Fruit fly (Drosophila melanogaster) whole organism, embryonic: ENCODE data around the gene Eip75B.
A peak's percentile ranks its signal among the peaks of the same experiment; 100 is the strongest.

Experiments
- Ada2b ChIP-seq: fragments of 200-800 bp; sonication (Bioruptor generic); IDR thresholded peaks from 2 replicates; pipeline ENCODE4 v1.3.6; 2022; ENCODE audit warnings: missing biosample characterization, missing genetic modification characterization
- Adf1 ChIP-seq: fragments of 200-800 bp; sonication (Bioruptor generic); IDR thresholded peaks from 2 replicates; pipeline ENCODE4 v1.3.6; 2022; ENCODE audit warnings: missing biosample characterization, missing genetic modification characterization
- BtbVII ChIP-seq: fragments of 200-800 bp; sonication (Bioruptor generic); optimal IDR thresholded peaks from 3 replicates; lab custom pipeline; 2017; ENCODE audit warnings: missing biosample characterization, mild to moderate bottlenecking, missing genetic modification characterization
- CG11093 ChIP-seq: fragments of 200-800 bp; sonication (Bioruptor generic); IDR thresholded peaks from 3 replicates; pipeline ENCODE4 v1.3.6; 2022; ENCODE audit warnings: missing biosample characterization, missing genetic modification characterization
- CG13894 ChIP-seq: fragments of 200-800 bp; sonication (Bioruptor generic); optimal IDR thresholded peaks from 3 replicates; lab custom pipeline; 2018; ENCODE audit warnings: missing biosample characterization, mild to moderate bottlenecking, missing genetic modification characterization, moderate library complexity
- CG18262 ChIP-seq: fragments of 200-800 bp; optimal IDR thresholded peaks from 3 replicates; lab custom pipeline; 2019; ENCODE audit warnings: missing biosample characterization, mild to moderate bottlenecking, missing genetic modification characterization, moderate library complexity
- CG18599 ChIP-seq: fragments of 200-800 bp; sonication (Bioruptor generic); optimal IDR thresholded peaks from 3 replicates; lab custom pipeline; 2017; ENCODE audit warnings: missing biosample characterization, missing genetic modification characterization, mild to moderate bottlenecking, moderate library complexity, missing genetic modification reagents
- CG2712 ChIP-seq: fragments of 200-800 bp; optimal IDR thresholded peaks from 3 replicates; lab custom pipeline; 2019; ENCODE audit warnings: missing biosample characterization, mild to moderate bottlenecking, missing genetic modification characterization, moderate library complexity
- CG3065 ChIP-seq: fragments of 200-800 bp; sonication (Bioruptor generic); optimal IDR thresholded peaks from 2 replicates; lab custom pipeline; 2016; ENCODE audit warnings: missing biosample characterization, missing genetic modification characterization
- CG32532 ChIP-seq: fragments of 200-800 bp; sonication (Bioruptor generic); IDR thresholded peaks from 2 replicates; pipeline ENCODE4 v1.3.6; 2022; ENCODE audit warnings: missing biosample characterization, missing genetic modification characterization
- CG32772 ChIP-seq: fragments of 200-800 bp; sonication (Bioruptor generic); IDR thresholded peaks from 2 replicates; pipeline ENCODE4 v1.3.6; 2022; ENCODE audit warnings: missing biosample characterization, missing genetic modification characterization
- CG3281 ChIP-seq: fragments of 200-800 bp; sonication (Bioruptor generic); optimal IDR thresholded peaks from 3 replicates; lab custom pipeline; 2017; ENCODE audit warnings: missing biosample characterization, mild to moderate bottlenecking, missing genetic modification characterization
- CG8924 ChIP-seq: fragments of 200-800 bp; optimal IDR thresholded peaks from 3 replicates; lab custom pipeline; 2019; ENCODE audit warnings: missing biosample characterization, mild to moderate bottlenecking, missing genetic modification characterization, moderate library complexity
- CG9437 ChIP-seq: fragments of 200-800 bp; sonication (Bioruptor generic); optimal IDR thresholded peaks from 2 replicates; lab custom pipeline; 2018; ENCODE audit warnings: missing biosample characterization, mild to moderate bottlenecking, missing genetic modification characterization
- CG9876 ChIP-seq: fragments of 200-800 bp; sonication (Bioruptor generic); optimal IDR thresholded peaks from 2 replicates; lab custom pipeline; 2016; ENCODE audit warnings: missing biosample characterization, missing genetic modification characterization
- CrebB ChIP-seq: fragments of 200-800 bp; sonication (Bioruptor generic); optimal IDR thresholded peaks from 3 replicates; lab custom pipeline; 2018; ENCODE audit warnings: missing biosample characterization, mild to moderate bottlenecking, missing genetic modification characterization
- Dbx ChIP-seq: fragments of 200-800 bp; sonication (Bioruptor generic); IDR thresholded peaks from 3 replicates; pipeline ENCODE4 v1.3.6; 2022; ENCODE audit warnings: missing biosample characterization, missing genetic modification characterization
- Deaf1 ChIP-seq: fragments of 200-800 bp; optimal IDR thresholded peaks from 3 replicates; lab custom pipeline; 2019; ENCODE audit warnings: missing biosample characterization, mild to moderate bottlenecking, missing genetic modification characterization, moderate library complexity
- Dek ChIP-seq: fragments of 200-800 bp; sonication (Bioruptor generic); optimal IDR thresholded peaks from 3 replicates; lab custom pipeline; 2019; ENCODE audit warnings: missing biosample characterization, mild to moderate bottlenecking, missing genetic modification characterization, moderate library complexity
- Hey ChIP-seq: fragments of 200-800 bp; sonication (Bioruptor generic); optimal IDR thresholded peaks from 3 replicates; lab custom pipeline; 2018; ENCODE audit warnings: missing biosample characterization, mild to moderate bottlenecking, missing genetic modification characterization
- Lhr ChIP-seq: fragments of 200-800 bp; sonication (Bioruptor generic); optimal IDR thresholded peaks from 3 replicates; lab custom pipeline; 2017; ENCODE audit warnings: mild to moderate bottlenecking, missing biosample characterization, missing genetic modification reagents, missing genetic modification characterization
- MESR4 ChIP-seq: fragments of 200-800 bp; sonication (Bioruptor generic); optimal IDR thresholded peaks from 2 replicates; lab custom pipeline; 2018; ENCODE audit warnings: missing biosample characterization, mild to moderate bottlenecking, missing genetic modification characterization, moderate library complexity
- Med ChIP-seq: fragments of 200-800 bp; sonication (Bioruptor generic); peaks from one replicate; lab custom pipeline; 2016; ENCODE audit warnings: missing biosample characterization, missing genetic modification characterization, mild to moderate bottlenecking, inconsistent platforms, moderate library complexity
- Myb ChIP-seq: fragments of 200-800 bp; sonication (Bioruptor generic); optimal IDR thresholded peaks from 2 replicates; lab custom pipeline; 2016; ENCODE audit warnings: missing biosample characterization, missing genetic modification characterization
- NfI ChIP-seq: fragments of 200-800 bp; sonication (Bioruptor generic); optimal IDR thresholded peaks from 3 replicates; lab custom pipeline; 2018; ENCODE audit warnings: missing biosample characterization, mild to moderate bottlenecking, missing genetic modification characterization, moderate library complexity
- Six4 ChIP-seq: fragments of 200-800 bp; sonication (Bioruptor generic); optimal IDR thresholded peaks from 2 replicates; lab custom pipeline; 2016; ENCODE audit warnings: missing biosample characterization, missing genetic modification characterization
- Taf1 ChIP-seq: fragments of 200-800 bp; sonication (Bioruptor generic); IDR thresholded peaks from 2 replicates; pipeline ENCODE4 v1.3.6; 2022; ENCODE audit warnings: missing biosample characterization, missing genetic modification characterization
- Trl ChIP-seq, 3 experiments: fragments of >200 bp in 2 of 3; fragments of 200-800 bp in 1 of 3; sonication (Bioruptor generic) in 1 of 3; optimal IDR thresholded peaks; 2 replicates in 1 of 3; 3 replicates in 2 of 3; lab custom pipeline; 2016 to 2017; ENCODE audit warnings: missing biosample characterization in 1 of 3, missing genetic modification characterization in 1 of 3
- abd-A ChIP-seq: fragments of 200-800 bp; sonication (Bioruptor generic); optimal IDR thresholded peaks from 3 replicates; lab custom pipeline; 2019; ENCODE audit warnings: missing biosample characterization, mild to moderate bottlenecking, missing genetic modification characterization, moderate library complexity
- ac ChIP-seq: fragments of 200-800 bp; sonication (Bioruptor generic); optimal IDR thresholded peaks from 3 replicates; lab custom pipeline; 2017; ENCODE audit warnings: missing biosample characterization, mild to moderate bottlenecking, missing genetic modification characterization
- ap ChIP-seq: fragments of 200-800 bp; sonication (Bioruptor generic); IDR thresholded peaks from 2 replicates; pipeline ENCODE4 v1.3.6; 2022; ENCODE audit warnings: missing biosample characterization, missing genetic modification characterization
- bcd ChIP-seq: fragments of 200-800 bp; sonication (Bioruptor generic); optimal IDR thresholded peaks from 2 replicates; lab custom pipeline; 2017; ENCODE audit warnings: missing biosample characterization, mild to moderate bottlenecking, missing genetic modification characterization
- ci ChIP-seq: fragments of 200-800 bp; sonication (Bioruptor generic); IDR thresholded peaks from 3 replicates; pipeline ENCODE4 v1.3.6; 2022; ENCODE audit warnings: missing biosample characterization, missing genetic modification characterization
- cwo ChIP-seq: fragments of 200-800 bp; sonication (Bioruptor generic); optimal IDR thresholded peaks from 3 replicates; lab custom pipeline; 2017; ENCODE audit warnings: missing biosample characterization, missing genetic modification characterization, mild to moderate bottlenecking, moderate library complexity, missing genetic modification reagents
- dati ChIP-seq: fragments of 200-800 bp; sonication (Bioruptor generic); IDR thresholded peaks from 2 replicates; pipeline ENCODE4 v1.3.6; 2022; ENCODE audit warnings: missing biosample characterization, missing genetic modification characterization
- dysf ChIP-seq: fragments of 200-800 bp; sonication (Bioruptor generic); IDR thresholded peaks from 3 replicates; pipeline ENCODE4 v1.3.6; 2022; ENCODE audit warnings: missing biosample characterization, missing genetic modification characterization
- eve ChIP-seq, 2 experiments: fragments of >200 bp; optimal IDR thresholded peaks; 2 replicates each; lab custom pipeline; 2017; ENCODE audit warnings: missing biosample characterization in 2 of 2, missing genetic modification characterization in 2 of 2
- fd3F ChIP-seq: fragments of 200-800 bp; sonication (Bioruptor generic); optimal IDR thresholded peaks from 2 replicates; lab custom pipeline; 2018; ENCODE audit warnings: missing biosample characterization, mild to moderate bottlenecking, missing genetic modification characterization, moderate library complexity
- fru ChIP-seq: fragments of >200 bp; optimal IDR thresholded peaks from 2 replicates; lab custom pipeline; 2017
- ftz-f1 ChIP-seq: fragments of 200-800 bp; sonication (Bioruptor generic); optimal IDR thresholded peaks from 2 replicates; lab custom pipeline; 2016; ENCODE audit warnings: missing biosample characterization, missing genetic modification characterization
- gem ChIP-seq: fragments of 200-800 bp; sonication (Bioruptor generic); optimal IDR thresholded peaks from 2 replicates; lab custom pipeline; 2019; ENCODE audit warnings: missing biosample characterization, mild to moderate bottlenecking, missing genetic modification characterization, moderate library complexity
- gfzf ChIP-seq: fragments of 200-800 bp; sonication (Bioruptor generic); optimal IDR thresholded peaks from 2 replicates; lab custom pipeline; 2016; ENCODE audit warnings: missing biosample characterization, mild to moderate bottlenecking, missing genetic modification characterization, moderate library complexity
- insv ChIP-seq, 2 experiments: fragments of 200-800 bp; sonication (Bioruptor generic); optimal IDR thresholded peaks; 3 replicates each; lab custom pipeline; 2016 to 2018; ENCODE audit warnings: missing biosample characterization in 2 of 2, missing genetic modification characterization in 2 of 2
- kni ChIP-seq: fragments of 200-800 bp; sonication (Bioruptor generic); optimal IDR thresholded peaks from 3 replicates; lab custom pipeline; 2017; ENCODE audit warnings: mild to moderate bottlenecking, missing biosample characterization, missing genetic modification reagents, missing genetic modification characterization
- lab ChIP-seq: fragments of 200-800 bp; sonication (Bioruptor generic); optimal IDR thresholded peaks from 3 replicates; lab custom pipeline; 2017; ENCODE audit warnings: missing biosample characterization, missing genetic modification characterization, mild to moderate bottlenecking, moderate library complexity, missing genetic modification reagents
- peb ChIP-seq: fragments of 200-800 bp; sonication (Bioruptor generic); IDR thresholded peaks from 2 replicates; pipeline ENCODE4 v1.3.6; 2022; ENCODE audit warnings: missing biosample characterization, missing genetic modification characterization
- scrt ChIP-seq: fragments of 200-800 bp; sonication (Bioruptor generic); optimal IDR thresholded peaks from 2 replicates; lab custom pipeline; 2018; ENCODE audit warnings: missing biosample characterization, mild to moderate bottlenecking, missing genetic modification characterization, moderate library complexity
- sens ChIP-seq: fragments of 200-800 bp; sonication (Bioruptor generic); peaks from one replicate; lab custom pipeline; 2016; ENCODE audit warnings: missing biosample characterization, missing genetic modification characterization
- slou ChIP-seq: fragments of 200-800 bp; sonication (Bioruptor generic); optimal IDR thresholded peaks from 3 replicates; lab custom pipeline; 2016; ENCODE audit warnings: missing biosample characterization, missing genetic modification characterization
- vfl ChIP-seq: fragments of 200-800 bp; sonication (Bioruptor generic); optimal IDR thresholded peaks from 2 replicates; lab custom pipeline; 2016; ENCODE audit warnings: missing biosample characterization, missing genetic modification characterization
- vvl ChIP-seq: fragments of 200-800 bp; sonication (Bioruptor generic); IDR thresholded peaks from 2 replicates; pipeline ENCODE4 v1.3.6; 2022; ENCODE audit warnings: missing biosample characterization, missing genetic modification characterization
- yki ChIP-seq: fragments of >200 bp; optimal IDR thresholded peaks from 3 replicates; lab custom pipeline; 2018

Gene Eip75B

DNA sequence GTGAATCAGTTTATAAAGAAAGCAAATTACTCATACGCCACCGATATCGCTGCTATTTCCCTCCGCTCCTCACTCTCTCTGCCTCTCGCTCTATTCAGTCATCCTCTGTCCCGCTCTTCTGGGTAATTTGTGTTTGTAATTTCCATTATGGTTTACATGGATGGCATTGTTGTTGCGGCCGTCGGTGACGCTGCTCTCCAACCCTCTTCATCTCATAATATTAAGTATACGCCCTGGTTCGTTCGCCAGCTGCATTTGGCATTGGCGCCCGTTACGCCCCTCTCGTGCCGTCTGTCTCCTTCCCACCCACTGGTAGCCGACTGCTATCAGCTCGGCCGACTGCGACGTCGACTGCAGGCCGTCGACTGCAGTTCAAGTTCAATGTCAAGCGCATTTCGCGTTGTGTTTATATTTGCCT is 117.2 kb downstream of the Eip75B start (continued):
- TF ChIP-seq CG11093 (GFP tag; lab: Robert Waterston, UW), result no peak
- TF ChIP-seq fd3F, result no peak
- TF ChIP-seq CG2712, result no peak
- peak; percentile 51 for TF ChIP-seq sens (GFP tag; lab: Kevin White, UChicago)
- TF ChIP-seq yki (lab: Kevin White, UChicago), result no peak
- TF ChIP-seq MESR4 (GFP tag; lab: Kevin White, UChicago), result no peak
- 0 out of 3 replicates have a peak, but pooled peaks have one; percentile 9 for TF ChIP-seq Dbx
- TF ChIP-seq dysf, result 0 out of 3 replicates have a peak, but pooled peaks have one; percentile 7
- TF ChIP-seq Myb (GFP tag; lab: Kevin White, UChicago), result no peak
- TF ChIP-seq peb (GFP tag; lab: Robert Waterston, UW), result no peak
- TF ChIP-seq eve (GFP tag; optimal IDR thresholded peaks at IDR 0.05; lab: Kevin White, UChicago), result no peak
- peak; percentile 61 for TF ChIP-seq Adf1 (GFP tag; lab: Robert Waterston, UW)
- TF ChIP-seq lab (GFP tag; lab: Kevin White, UChicago), result peak; percentile 25
- TF ChIP-seq ci, result no peak
- no peak for TF ChIP-seq CG18262 (tag; lab: Kevin White, UChicago)
- TF ChIP-seq CrebB (tag; lab: Kevin White, UChicago), result no peak
- no peak for TF ChIP-seq CG9876 (GFP tag; lab: Kevin White, UChicago)
- TF ChIP-seq insv (GFP tag; optimal IDR thresholded peaks at IDR 0.05; lab: Kevin White, UChicago), result no peak
- TF ChIP-seq kni (GFP tag; lab: Kevin White, UChicago), result no peak
- TF ChIP-seq CG8924 (tag; lab: Kevin White, UChicago), result no peak
- no peak for TF ChIP-seq ap (GFP tag; lab: Robert Waterston, UW)
- no peak for TF ChIP-seq bcd (GFP tag; lab: Kevin White, UChicago)
- no peak for TF ChIP-seq BtbVII (GFP tag; lab: Kevin White, UChicago)
- no peak for TF ChIP-seq dati (GFP tag; lab: Robert Waterston, UW)
- no peak for TF ChIP-seq slou (GFP tag; lab: Kevin White, UChicago)
- TF ChIP-seq Lhr (GFP tag; lab: Kevin White, UChicago), result no peak
- peak in 1 of 2 experiments; percentile 7 for TF ChIP-seq Trl (optimal IDR thresholded peaks at IDR 0.05; lab: Kevin White, UChicago)
- TF ChIP-seq Trl (GFP tag; optimal IDR thresholded peaks at IDR 0.05; lab: Kevin White, UChicago), result no peak
- no peak for TF ChIP-seq vfl (GFP tag; lab: Kevin White, UChicago)
- no peak for TF ChIP-seq fru
- TF ChIP-seq cwo (GFP tag; lab: Kevin White, UChicago), result peak; percentile 33

DNA sequence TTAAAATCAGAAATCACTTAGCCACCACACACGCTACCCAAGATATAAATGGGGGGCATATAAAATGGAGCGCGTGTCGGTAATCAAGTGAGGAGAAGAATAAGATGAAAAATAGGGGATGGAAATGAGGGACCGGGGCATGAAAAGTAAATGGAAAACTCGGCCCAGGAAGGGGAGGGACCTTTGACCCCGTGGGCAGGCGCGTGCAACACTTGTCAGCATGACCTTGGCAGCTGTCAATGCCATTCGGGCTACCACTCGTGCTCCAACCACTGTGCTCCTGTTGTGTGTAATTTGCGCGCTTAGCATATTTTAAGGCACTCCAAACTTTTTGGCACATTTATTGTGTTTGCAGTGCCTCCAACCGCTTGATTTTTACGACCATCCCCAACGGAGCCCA is 118.1 kb downstream of the Eip75B start:
- no peak for TF ChIP-seq NfI (GFP tag; lab: Kevin White, UChicago)
- TF ChIP-seq CG3281 (GFP tag; lab: Kevin White, UChicago), result peak; percentile 12
- TF ChIP-seq dati (GFP tag; lab: Robert Waterston, UW), result no peak
- no peak for TF ChIP-seq CG32772 (GFP tag; lab: Robert Waterston, UW)
- peak; percentile 57 for TF ChIP-seq ftz-f1 (GFP tag; lab: Kevin White, UChicago)
- no peak for TF ChIP-seq gem (tag; lab: Kevin White, UChicago)
- TF ChIP-seq gfzf (GFP tag; lab: Kevin White, UChicago), result no peak
- peak; percentile 4 for TF ChIP-seq cwo (GFP tag; lab: Kevin White, UChicago)
- no peak for TF ChIP-seq Ada2b (GFP tag; lab: Robert Waterston, UW)
- no peak for TF ChIP-seq Taf1
- peak; percentile 60 for TF ChIP-seq Med
- TF ChIP-seq Hey (tag; lab: Kevin White, UChicago), result peak; percentile 50
- peak; percentile 45 for TF ChIP-seq scrt
- TF ChIP-seq ac (GFP tag; lab: Kevin White, UChicago), result no peak
- no peak for TF ChIP-seq vvl
- TF ChIP-seq abd-A, result peak; percentile 75
- TF ChIP-seq Dek (tag; lab: Kevin White, UChicago), result no peak
- no peak for TF ChIP-seq CG9437 (GFP tag; lab: Kevin White, UChicago)
- TF ChIP-seq Deaf1 (tag; lab: Kevin White, UChicago), result peak; percentile 18
- TF ChIP-seq CG13894, result peak; percentile 47
- TF ChIP-seq Six4 (GFP tag; lab: Kevin White, UChicago), result no peak
- 0 out of 2 replicates have a peak, but pooled peaks have one; percentile 5 for TF ChIP-seq CG32532 (GFP tag; lab: Robert Waterston, UW)
- TF ChIP-seq CG3065 (GFP tag; lab: Kevin White, UChicago), result no peak
- peak; percentile 9 for TF ChIP-seq CG18599
